Worm (Caenorhabditis elegans) whole organism, L4 larva: ENCODE results near the gene F59F5.7.

ENCODE experiments used
- D1046.2 ChIP-seq: fragments of 200-800 bp; sonication (Bioruptor generic); IDR thresholded peaks from 2 replicates; pipeline ENCODE4 v1.3.6; 2022; ENCODE audit warnings: missing genetic modification characterization, missing compliant biosample characterization
- T26A8.4 ChIP-seq: fragments of 200-800 bp; sonication (Bioruptor generic); IDR thresholded peaks from 2 replicates; pipeline ENCODE4 v1.3.6; 2022; ENCODE audit warnings: missing genetic modification characterization, missing compliant biosample characterization
- Y48G9A.11 ChIP-seq: fragments of 200-800 bp; sonication (Bioruptor generic); IDR thresholded peaks from 2 replicates; pipeline ENCODE4 v1.3.6; 2022; ENCODE audit warnings: missing genetic modification reagents, missing genetic modification characterization, missing compliant biosample characterization
- ZK546.5 ChIP-seq, 2 experiments: sonication (generic microtip); optimal IDR thresholded peaks; 2 replicates each; lab custom pipeline; 2017; ENCODE audit warnings: missing biosample characterization in 2 of 2, missing genetic modification characterization in 2 of 2
- aha-1 ChIP-seq: fragments of 150-350 bp; peaks from one replicate; lab custom pipeline; 2014; ENCODE audit warnings: missing biosample characterization, missing genetic modification characterization
- aly-2 ChIP-seq: sonication (generic microtip); optimal IDR thresholded peaks from 2 replicates; lab custom pipeline; 2018; ENCODE audit warnings: missing biosample characterization, missing genetic modification characterization
- ceh-44 ChIP-seq: fragments of 200-800 bp; sonication (Bioruptor generic); IDR thresholded peaks from 2 replicates; pipeline ENCODE4 v1.3.6; 2022; ENCODE audit warnings: missing genetic modification reagents, missing genetic modification characterization, missing compliant biosample characterization
- ceh-62 ChIP-seq: sonication (generic microtip); optimal IDR thresholded peaks from 2 replicates; lab custom pipeline; 2017; ENCODE audit warnings: missing biosample characterization, missing genetic modification characterization
- ceh-82 ChIP-seq: sonication (generic microtip); optimal IDR thresholded peaks from 2 replicates; lab custom pipeline; 2017; ENCODE audit warnings: missing biosample characterization, missing genetic modification characterization
- ces-1 ChIP-seq: fragments of 150-350 bp; sonication (generic microtip); optimal IDR thresholded peaks from 4 replicates; lab custom pipeline; 2014; ENCODE audit warnings: missing biosample characterization, missing genetic modification reagents, missing genetic modification characterization
- cey-2 ChIP-seq: sonication (generic microtip); optimal IDR thresholded peaks from 3 replicates; lab custom pipeline; 2017; ENCODE audit warnings: missing genetic modification characterization, mild to moderate bottlenecking, missing compliant biosample characterization, antibody characterized with exemption, borderline replicate concordance; ENCODE audit not compliant: insufficient read depth
- daf-8 ChIP-seq: fragments of 200-800 bp; sonication (Bioruptor generic); IDR thresholded peaks from 2 replicates; pipeline ENCODE4 v1.3.6; 2022; ENCODE audit warnings: missing genetic modification characterization, missing compliant biosample characterization
- dmd-6 ChIP-seq: fragments of 200-800 bp; sonication (Bioruptor generic); IDR thresholded peaks from 2 replicates; pipeline ENCODE4 v1.3.6; 2022; ENCODE audit warnings: missing genetic modification reagents, missing genetic modification characterization, missing compliant biosample characterization
- egl-27 ChIP-seq: sonication (generic microtip); optimal IDR thresholded peaks from 3 replicates; lab custom pipeline; 2017; ENCODE audit warnings: missing biosample characterization, missing genetic modification reagents, missing genetic modification characterization
- fkh-10 ChIP-seq: fragments of 150-350 bp; optimal IDR thresholded peaks from 2 replicates; lab custom pipeline; 2014; ENCODE audit warnings: missing biosample characterization, missing genetic modification reagents, missing genetic modification characterization
- hlh-11 ChIP-seq: fragments of 200-800 bp; sonication (Bioruptor generic); optimal IDR thresholded peaks from 2 replicates; lab custom pipeline; 2018; ENCODE audit warnings: mild to moderate bottlenecking, missing genetic modification characterization, missing compliant biosample characterization
- hmg-1.1 ChIP-seq: fragments of 200-800 bp; sonication (Bioruptor generic); IDR thresholded peaks from 2 replicates; pipeline ENCODE4 v1.3.6; 2022; ENCODE audit warnings: missing genetic modification reagents, missing genetic modification characterization, missing compliant biosample characterization
- lin-1 ChIP-seq: fragments of 200-800 bp; sonication (Bioruptor generic); IDR thresholded peaks from 2 replicates; pipeline ENCODE4 v1.3.6; 2022; ENCODE audit warnings: missing genetic modification reagents, missing genetic modification characterization, missing compliant biosample characterization
- lin-15B ChIP-seq: fragments of 150-350 bp; sonication (generic microtip); optimal IDR thresholded peaks from 3 replicates; lab custom pipeline; 2014; ENCODE audit warnings: missing biosample characterization, missing genetic modification characterization
- lin-29 ChIP-seq: fragments of 200-800 bp; sonication (Bioruptor generic); IDR thresholded peaks from 2 replicates; pipeline ENCODE4 v1.3.6; 2022; ENCODE audit warnings: missing genetic modification reagents, missing genetic modification characterization, missing compliant biosample characterization
- lsy-2 ChIP-seq, 2 experiments: fragments of 150-350 bp in 1 of 2; sonication (generic microtip) in 1 of 2; optimal IDR thresholded peaks; 2 replicates each; lab custom pipeline; 2014 to 2017; ENCODE audit warnings: missing biosample characterization in 2 of 2, missing genetic modification characterization in 2 of 2
- mes-2 ChIP-seq: sonication (generic microtip); optimal IDR thresholded peaks from 2 replicates; lab custom pipeline; 2016; ENCODE audit warnings: missing genotype, mild to moderate bottlenecking, missing genetic modification characterization, missing compliant biosample characterization; ENCODE audit not compliant: poor library complexity, severe bottlenecking
- mxl-3 ChIP-seq: fragments of 200-800 bp; sonication (Bioruptor generic); optimal IDR thresholded peaks from 2 replicates; lab custom pipeline; 2018; ENCODE audit warnings: mild to moderate bottlenecking, missing genetic modification characterization, missing compliant biosample characterization
- nhr-10 ChIP-seq: fragments of 150-350 bp; optimal IDR thresholded peaks from 2 replicates; lab custom pipeline; 2014; ENCODE audit warnings: missing biosample characterization, missing genetic modification characterization
- nhr-102 ChIP-seq: sonication (generic microtip); optimal IDR thresholded peaks from 2 replicates; lab custom pipeline; 2016; ENCODE audit warnings: mild to moderate bottlenecking, missing genetic modification characterization, moderate library complexity, missing compliant biosample characterization
- nhr-11 ChIP-seq: fragments of 150-350 bp; optimal IDR thresholded peaks from 2 replicates; lab custom pipeline; 2014; ENCODE audit warnings: missing biosample characterization, missing genetic modification characterization
- nhr-25 ChIP-seq: sonication (generic microtip); optimal IDR thresholded peaks from 2 replicates; lab custom pipeline; 2017; ENCODE audit warnings: missing genetic modification characterization, mild to moderate bottlenecking, missing compliant biosample characterization, antibody characterized with exemption, moderate library complexity, borderline replicate concordance; ENCODE audit not compliant: insufficient read depth
- nhr-48 ChIP-seq: sonication (generic microtip); optimal IDR thresholded peaks from 2 replicates; lab custom pipeline; 2016; ENCODE audit warnings: mild to moderate bottlenecking, missing genetic modification characterization, missing compliant biosample characterization
- pha-4 ChIP-seq, 2 experiments: fragments of 150-350 bp in 1 of 2; fragments of 200-800 bp in 1 of 2; sonication (Bioruptor generic) in 1 of 2; IDR thresholded peaks in 1 of 2; optimal IDR thresholded peaks in 1 of 2; 2 replicates each; pipeline versions ENCODE4 v1.3.6 to Lab custom; 2014 to 2022; ENCODE audit warnings: missing genetic modification characterization in 2 of 2, missing genetic modification reagents in 2 of 2, missing biosample characterization in 1 of 2, missing compliant biosample characterization in 1 of 2
- saeg-2 ChIP-seq: fragments of 200-800 bp; sonication (Bioruptor generic); IDR thresholded peaks from 2 replicates; pipeline ENCODE4 v1.3.6; 2022; ENCODE audit warnings: missing genetic modification reagents, missing genetic modification characterization, missing compliant biosample characterization
- snpc-4 ChIP-seq: fragments of 150-350 bp; optimal IDR thresholded peaks from 2 replicates; lab custom pipeline; 2014; ENCODE audit warnings: missing biosample characterization, missing genetic modification characterization
- spr-1 ChIP-seq: sonication (generic microtip); optimal IDR thresholded peaks from 2 replicates; lab custom pipeline; 2016; ENCODE audit warnings: mild to moderate bottlenecking, missing genetic modification characterization, missing compliant biosample characterization
- tag-97 ChIP-seq: fragments of 200-800 bp; sonication (Bioruptor generic); IDR thresholded peaks from 2 replicates; pipeline ENCODE4 v1.3.6; 2022; ENCODE audit warnings: missing genetic modification characterization, missing compliant biosample characterization
- vab-7 ChIP-seq: fragments of 200-800 bp; sonication (Bioruptor generic); IDR thresholded peaks from 2 replicates; pipeline ENCODE4 v1.3.6; 2022; ENCODE audit warnings: missing genetic modification reagents, missing genetic modification characterization, missing compliant biosample characterization
- zfp-2 ChIP-seq: sonication (generic microtip); optimal IDR thresholded peaks from 2 replicates; lab custom pipeline; 2016; ENCODE audit warnings: mild to moderate bottlenecking, missing genetic modification characterization, missing compliant biosample characterization
- zfp-3 ChIP-seq: fragments of 200-800 bp; sonication (Bioruptor generic); conservative IDR thresholded peaks from 2 replicates; pipeline ENCODE4 v1.3.6; 2022; ENCODE audit warnings: missing genetic modification reagents, missing genetic modification characterization, missing compliant biosample characterization
- ztf-11 ChIP-seq: fragments of 150-350 bp; optimal IDR thresholded peaks from 2 replicates; lab custom pipeline; 2014; ENCODE audit warnings: missing biosample characterization, missing genetic modification characterization

The F59F5.7 gene

DNA sequence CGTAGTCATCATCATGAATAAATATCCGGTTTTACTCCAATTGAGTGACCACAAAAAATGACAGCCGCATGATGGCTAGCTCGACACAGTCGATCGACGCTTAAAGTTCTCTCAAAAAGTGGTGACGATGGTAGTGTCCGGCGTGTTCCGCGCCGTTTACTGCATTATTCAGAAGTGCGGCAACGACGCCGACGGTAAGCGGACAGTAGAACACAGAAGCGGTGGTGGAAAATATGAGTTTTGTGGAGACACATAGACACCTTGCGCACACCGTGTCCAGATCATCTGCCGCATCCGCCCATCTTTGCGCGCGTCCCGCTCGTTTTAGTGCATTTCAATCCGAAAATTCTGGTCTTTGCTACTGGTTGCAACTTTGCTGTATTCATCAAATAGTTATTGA, at the start of gene F59F5.7:
Gene F59F5.7 (plus strand): TSS at position 301 of the 400 bp plus-strand sequence.
- peak; percentile 62 for TF ChIP-seq aha-1 (tag; lab: Kevin White, UChicago)
- no peak for TF ChIP-seq mes-2 (tag; lab: Kevin White, UChicago)

DNA sequence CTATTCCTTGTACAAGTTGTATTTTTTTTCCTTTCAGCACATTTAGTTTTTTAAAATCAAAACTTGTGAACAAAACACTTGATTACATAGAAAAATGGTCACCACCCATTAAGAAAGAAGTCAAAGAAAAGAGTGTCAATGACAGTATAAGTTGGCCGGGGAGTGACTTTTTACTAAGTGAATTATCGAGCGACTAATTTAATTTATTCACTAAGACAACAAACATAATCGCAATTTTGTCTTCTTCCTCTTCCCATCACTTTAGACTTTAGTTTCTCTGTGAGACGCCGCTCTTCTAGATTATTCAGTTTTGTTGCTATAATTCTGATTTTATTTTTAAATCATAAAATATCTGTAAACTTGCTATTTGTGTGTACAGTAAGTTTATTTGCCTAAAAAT, 45.2 kb upstream of the F59F5.7 start:
- TF ChIP-seq nhr-10, result no peak
- TF ChIP-seq ceh-62 (tag; lab: Kevin White, UChicago), result no peak
- no peak for TF ChIP-seq mxl-3 (GFP tag; lab: Kevin White, UChicago)
- TF ChIP-seq zfp-3, result no peak
- no peak for TF ChIP-seq tag-97 (GFP tag; lab: Robert Waterston, UW)
- TF ChIP-seq ZK546.5 (tag; optimal IDR thresholded peaks at IDR 0.05; lab: Kevin White, UChicago), result no peak
- TF ChIP-seq zfp-2, result no peak
- TF ChIP-seq nhr-25, result no peak
- no peak for TF ChIP-seq daf-8 (GFP tag; lab: Robert Waterston, UW)
- no peak for TF ChIP-seq lsy-2 (tag; optimal IDR thresholded peaks at IDR 0.05; lab: Kevin White, UChicago)
- no peak for TF ChIP-seq ceh-82
- TF ChIP-seq spr-1, result no peak
- TF ChIP-seq ceh-44 (GFP tag; lab: Robert Waterston, UW), result no peak
- no peak for TF ChIP-seq snpc-4 (tag; lab: Kevin White, UChicago)
- no peak for TF ChIP-seq vab-7 (GFP tag; lab: Robert Waterston, UW)
- TF ChIP-seq ztf-11 (tag; lab: Kevin White, UChicago), result no peak
- TF ChIP-seq Y48G9A.11 (GFP tag; lab: Robert Waterston, UW), result no peak
- no peak for TF ChIP-seq cey-2 (tag; lab: Kevin White, UChicago)
- no peak for TF ChIP-seq egl-27
- TF ChIP-seq, all 104 proteins: peak for 0

DNA sequence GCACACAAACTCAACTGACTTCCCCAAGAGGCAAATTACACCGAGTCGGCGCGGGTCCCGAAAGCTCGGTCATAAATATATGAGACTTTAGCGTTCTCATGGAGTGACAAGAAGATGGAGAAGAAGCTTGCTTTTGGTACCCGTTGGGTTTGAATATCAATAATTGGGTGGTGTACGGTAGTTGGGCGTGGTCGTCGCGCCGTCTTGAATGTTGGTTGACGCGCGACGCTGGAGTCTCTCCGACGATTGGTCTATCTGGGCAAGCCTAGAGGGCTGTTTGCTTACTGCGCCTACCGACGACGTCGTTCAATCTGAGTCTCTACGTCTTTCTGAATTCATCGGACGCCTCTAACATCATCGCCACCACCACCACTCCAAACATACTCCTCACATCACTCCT, 44.5 kb upstream of the F59F5.7 start:
- no peak for TF ChIP-seq zfp-3
- no peak for TF ChIP-seq nhr-11 (tag; lab: Kevin White, UChicago)
- no peak for TF ChIP-seq pha-4 (GFP tag; IDR thresholded peaks at IDR 0.05; lab: Robert Waterston, UW)
- no peak for TF ChIP-seq pha-4 (tag; optimal IDR thresholded peaks at IDR 0.05; lab: Kevin White, UChicago)
- TF ChIP-seq nhr-48 (tag; lab: Kevin White, UChicago), result no peak
- TF ChIP-seq hlh-11 (tag; lab: Kevin White, UChicago), result no peak
- no peak for TF ChIP-seq hmg-1.1
- TF ChIP-seq fkh-10, result no peak
- no peak for TF ChIP-seq aly-2 (tag; lab: Kevin White, UChicago)
- no peak for TF ChIP-seq lin-29 (GFP tag; lab: Robert Waterston, UW)
- TF ChIP-seq saeg-2, result no peak
- no peak for TF ChIP-seq ces-1 (GFP tag; lab: Kevin White, UChicago)
- TF ChIP-seq nhr-102 (tag; lab: Kevin White, UChicago), result no peak
- TF ChIP-seq lin-15B, result no peak
- TF ChIP-seq dmd-6, result no peak
- no peak for TF ChIP-seq nhr-25
- no peak for TF ChIP-seq lin-1 (GFP tag; lab: Robert Waterston, UW)
- TF ChIP-seq T26A8.4 (GFP tag; lab: Robert Waterston, UW), result no peak

DNA sequence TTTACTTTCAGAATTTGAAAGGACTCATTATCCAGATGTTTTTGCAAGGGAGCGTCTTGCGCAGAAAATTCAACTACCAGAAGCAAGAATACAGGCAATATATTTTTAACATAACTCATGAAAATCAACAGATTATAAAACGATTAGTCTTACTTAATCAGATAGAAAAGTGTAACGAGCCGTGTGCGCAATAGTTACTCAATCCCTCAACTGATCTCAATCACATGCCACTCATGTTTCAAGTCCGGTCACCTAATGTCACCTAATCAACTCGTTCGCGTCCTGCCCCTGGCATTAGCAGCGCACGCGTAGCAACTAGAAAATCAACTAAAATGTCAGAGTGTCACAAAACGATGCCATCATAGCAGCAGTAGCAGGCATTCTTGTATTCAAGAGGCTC, 42.8 kb upstream of the F59F5.7 start:
- TF ChIP-seq nhr-11 (tag; lab: Kevin White, UChicago), result no peak
- TF ChIP-seq D1046.2, result no peak
